Worm (Caenorhabditis elegans) whole organism, L4/young adult: Measurements from ENCODE around the gene srh-20.

Experiments used
- W03F9.2 ChIP-seq: fragments of 150-350 bp; optimal IDR thresholded peaks from 2 replicates; lab custom pipeline; 2014; ENCODE audit warnings: missing biosample characterization, missing genetic modification characterization
- dao-5 ChIP-seq: sonication (generic microtip); optimal IDR thresholded peaks from 2 replicates; lab custom pipeline; 2016; ENCODE audit warnings: missing genotype, missing genetic modification characterization, moderate library complexity, missing compliant biosample characterization
- him-1 ChIP-seq: sonication (generic microtip); optimal IDR thresholded peaks from 2 replicates; lab custom pipeline; 2016; ENCODE audit warnings: missing genotype, missing genetic modification reagents, missing genetic modification characterization, missing compliant biosample characterization

Gene srh-20

ce11 chrV:4905953-4906352 is 18.8 kb upstream of the srh-20 start, which contains the start of gene ugt-14:
Gene ugt-14, plus strand, starts transcription at chrV:4906253.
- no peak for TF ChIP-seq dao-5 (tag; lab: Kevin White, UChicago)
- TF ChIP-seq W03F9.2 (tag; lab: Kevin White, UChicago), result no peak
- no peak for TF ChIP-seq him-1 (tag; lab: Kevin White, UChicago)

ce11 chrV:4908591-4908990 is 16.1 kb upstream of the srh-20 start, which contains the start of gene ugt-13:
Gene ugt-13, plus strand, starts transcription at chrV:4908884.
- no peak for TF ChIP-seq dao-5 (tag; lab: Kevin White, UChicago)
- no peak for TF ChIP-seq W03F9.2 (tag; lab: Kevin White, UChicago)
- no peak for TF ChIP-seq him-1 (tag; lab: Kevin White, UChicago)

- TF ChIP-seq W03F9.2 (tag; lab: Kevin White, UChicago) (no peak), dao-5 (tag; lab: Kevin White, UChicago) (no peak), him-1 (tag; lab: Kevin White, UChicago) (no peak)
These were observed 12.4 kb upstream of the srh-20 start, which contains the start of gene H23N18.5 for ce11 chrV:4912313-4912712. Gene H23N18.5, minus strand, starts transcription at chrV:4912381.

ce11 chrV:4913853-4914252 is 10.9 kb upstream of the srh-20 start:
- no peak for TF ChIP-seq him-1 (tag; lab: Kevin White, UChicago)
- TF ChIP-seq dao-5 (tag; lab: Kevin White, UChicago), result no peak
- no peak for TF ChIP-seq W03F9.2 (tag; lab: Kevin White, UChicago)

ce11 chrV:4914879-4915278 is 9.8 kb upstream of the srh-20 start, which contains the start of gene H23N18.6:
Gene H23N18.6, minus strand, starts transcription at chrV:4915079.
- TF ChIP-seq W03F9.2 (tag; lab: Kevin White, UChicago) (no peak), him-1 (tag; lab: Kevin White, UChicago) (no peak), dao-5 (tag; lab: Kevin White, UChicago) (no peak)

ce11 chrV:4918091-4918624 is 6.6 kb upstream of the srh-20 start, which contains the start of gene C02E7.7:
Gene C02E7.7, minus strand, starts transcription at chrV:4918574.
- TF ChIP-seq dao-5 (tag; lab: Kevin White, UChicago) (no peak), him-1 (tag; lab: Kevin White, UChicago) (no peak), W03F9.2 (tag; lab: Kevin White, UChicago) (no peak)

ce11 chrV:4918664-4919257 is 6.0 kb upstream of the srh-20 start, which contains the start of gene C02E7.6:
Gene C02E7.6, plus strand, starts transcription at chrV:4919207.
- TF ChIP-seq dao-5 (tag; lab: Kevin White, UChicago) (no peak), him-1 (tag; lab: Kevin White, UChicago) (no peak), W03F9.2 (tag; lab: Kevin White, UChicago) (no peak)

- TF ChIP-seq him-1 (tag; lab: Kevin White, UChicago), result no peak
- TF ChIP-seq W03F9.2 (tag; lab: Kevin White, UChicago), result no peak
- no peak for TF ChIP-seq dao-5 (tag; lab: Kevin White, UChicago)
These were observed 4.0 kb upstream of the srh-20 start, which contains the start of the genes C02E7.8 and srh-23 for ce11 chrV:4920690-4921152. Gene C02E7.8, minus strand, starts transcription at chrV:4920790. Gene srh-23, plus strand, starts transcription at chrV:4921102.

- no peak for TF ChIP-seq W03F9.2 (tag; lab: Kevin White, UChicago)
- TF ChIP-seq dao-5 (tag; lab: Kevin White, UChicago), result no peak
- TF ChIP-seq him-1 (tag; lab: Kevin White, UChicago), result no peak
These were observed 2.7 kb upstream of the srh-20 start, which contains the start of gene srh-22 for ce11 chrV:4922024-4922423. Gene srh-22, plus strand, starts transcription at chrV:4922324.

ce11 chrV:4926371-4926770 is 1.7 kb downstream of the srh-20 start, which contains the start of gene srh-21:
Gene srh-21, plus strand, starts transcription at chrV:4926671.
- TF ChIP-seq him-1 (tag; lab: Kevin White, UChicago) (no peak), W03F9.2 (tag; lab: Kevin White, UChicago) (no peak), dao-5 (tag; lab: Kevin White, UChicago) (no peak)

ce11 chrV:4929842-4930241 is 5.1 kb downstream of the srh-20 start, which contains the start of gene str-205:
Gene str-205, minus strand, starts transcription at chrV:4929942.
- TF ChIP-seq dao-5 (tag; lab: Kevin White, UChicago), result no peak
- TF ChIP-seq him-1 (tag; lab: Kevin White, UChicago), result no peak
- TF ChIP-seq W03F9.2 (tag; lab: Kevin White, UChicago), result no peak

ce11 chrV:4932814-4933213 is 8.1 kb downstream of the srh-20 start, which contains the start of gene C02E7.10:
Gene C02E7.10, minus strand, starts transcription at chrV:4933045.
- TF ChIP-seq W03F9.2 (tag; lab: Kevin White, UChicago) (no peak), him-1 (tag; lab: Kevin White, UChicago) (no peak), dao-5 (tag; lab: Kevin White, UChicago) (no peak)

ce11 chrV:4933268-4933667 is 8.6 kb downstream of the srh-20 start:
- no peak for TF ChIP-seq him-1 (tag; lab: Kevin White, UChicago)
- TF ChIP-seq W03F9.2 (tag; lab: Kevin White, UChicago), result no peak
- TF ChIP-seq dao-5 (tag; lab: Kevin White, UChicago), result no peak
